Worm (Caenorhabditis elegans) whole organism, mixed stage, embryonic: ENCODE measurements around the gene ZK930.2.

Experiments used
- M03D4.4 ChIP-seq: sonication (generic microtip); optimal IDR thresholded peaks from 2 replicates; lab custom pipeline; 2017; ENCODE audit warnings: mild to moderate bottlenecking, missing genetic modification characterization, missing compliant biosample characterization
- bed-3 ChIP-seq: fragments of 200-800 bp; sonication (Bioruptor generic); optimal IDR thresholded peaks from 3 replicates; lab custom pipeline; 2018; ENCODE audit warnings: mild to moderate bottlenecking, missing genetic modification characterization, moderate library complexity, missing compliant biosample characterization
- blmp-1 ChIP-seq: fragments of 150-350 bp; optimal IDR thresholded peaks from 2 replicates; lab custom pipeline; 2014; ENCODE audit warnings: missing biosample characterization, missing genetic modification characterization
- ceh-39 ChIP-seq: fragments of 150-350 bp; optimal IDR thresholded peaks from 2 replicates; lab custom pipeline; 2014; ENCODE audit warnings: missing biosample characterization, missing genetic modification characterization
- cnd-1 ChIP-seq: fragments of 200-800 bp; sonication (Bioruptor generic); optimal IDR thresholded peaks from 2 replicates; lab custom pipeline; 2018; ENCODE audit warnings: mild to moderate bottlenecking, missing genetic modification characterization, missing compliant biosample characterization
- drap-1 ChIP-seq: fragments of 200-800 bp; sonication (Bioruptor generic); optimal IDR thresholded peaks from 3 replicates; lab custom pipeline; 2018; ENCODE audit warnings: mild to moderate bottlenecking, missing genetic modification characterization, missing compliant biosample characterization
- elt-1 ChIP-seq: sonication (generic microtip); optimal IDR thresholded peaks from 2 replicates; lab custom pipeline; 2017; ENCODE audit warnings: missing genetic modification characterization, mild to moderate bottlenecking, missing compliant biosample characterization, antibody characterized with exemption, moderate library complexity, borderline replicate concordance; ENCODE audit not compliant: insufficient read depth
- flh-1 ChIP-seq: fragments of 200-800 bp; sonication (Bioruptor generic); optimal IDR thresholded peaks from 2 replicates; lab custom pipeline; 2018; ENCODE audit warnings: mild to moderate bottlenecking, missing genetic modification characterization, moderate library complexity, missing compliant biosample characterization
- ham-2 ChIP-seq: fragments of 200-800 bp; sonication (Bioruptor generic); optimal IDR thresholded peaks from 2 replicates; lab custom pipeline; 2018; ENCODE audit warnings: mild to moderate bottlenecking, missing genetic modification characterization, missing compliant biosample characterization
- hlh-1 ChIP-seq: fragments of 150-350 bp; optimal IDR thresholded peaks from 2 replicates; lab custom pipeline; 2014; ENCODE audit warnings: missing biosample characterization, missing genetic modification reagents, missing genetic modification characterization
- lin-13 ChIP-seq: fragments of 150-350 bp; optimal IDR thresholded peaks from 2 replicates; lab custom pipeline; 2014; ENCODE audit warnings: missing biosample characterization, missing genetic modification characterization
- lin-32 ChIP-seq: fragments of 200-800 bp; sonication (Bioruptor generic); optimal IDR thresholded peaks from 2 replicates; lab custom pipeline; 2018; ENCODE audit warnings: mild to moderate bottlenecking, missing genetic modification characterization, missing compliant biosample characterization
- lsy-2 ChIP-seq: fragments of 150-350 bp; optimal IDR thresholded peaks from 2 replicates; lab custom pipeline; 2014; ENCODE audit warnings: missing biosample characterization, missing genetic modification characterization
- mab-5 ChIP-seq: fragments of 150-350 bp; optimal IDR thresholded peaks from 2 replicates; lab custom pipeline; 2014; ENCODE audit warnings: missing biosample characterization, missing genetic modification characterization
- mep-1 ChIP-seq: fragments of 150-350 bp; optimal IDR thresholded peaks from 2 replicates; lab custom pipeline; 2017; ENCODE audit warnings: missing biosample characterization, missing genetic modification reagents, missing genetic modification characterization, inconsistent platforms
- mls-2 ChIP-seq: sonication (generic microtip); optimal IDR thresholded peaks from 2 replicates; lab custom pipeline; 2016; ENCODE audit warnings: mild to moderate bottlenecking, missing genetic modification characterization, moderate library complexity, missing compliant biosample characterization
- nhr-12 ChIP-seq: fragments of 150-350 bp; optimal IDR thresholded peaks from 2 replicates; lab custom pipeline; 2014; ENCODE audit warnings: missing biosample characterization, missing genetic modification characterization
- nhr-2 ChIP-seq: fragments of 150-350 bp; optimal IDR thresholded peaks from 2 replicates; lab custom pipeline; 2014; ENCODE audit warnings: missing biosample characterization, missing genetic modification characterization
- nhr-237 ChIP-seq: fragments of 150-350 bp; optimal IDR thresholded peaks from 2 replicates; lab custom pipeline; 2014; ENCODE audit warnings: missing biosample characterization, missing genetic modification characterization
- nhr-28 ChIP-seq: fragments of 150-350 bp; optimal IDR thresholded peaks from 2 replicates; lab custom pipeline; 2014; ENCODE audit warnings: missing biosample characterization, missing genetic modification characterization
- nhr-76 ChIP-seq: sonication (generic microtip); optimal IDR thresholded peaks from 2 replicates; lab custom pipeline; 2017; ENCODE audit warnings: missing biosample characterization, missing genetic modification characterization
- pha-4 ChIP-seq: fragments of 150-350 bp; optimal IDR thresholded peaks from 2 replicates; lab custom pipeline; 2018; ENCODE audit warnings: missing biosample characterization, missing genetic modification reagents, missing genetic modification characterization
- sem-2 ChIP-seq: fragments of 200-800 bp; sonication (Bioruptor generic); optimal IDR thresholded peaks from 2 replicates; lab custom pipeline; 2018; ENCODE audit warnings: mild to moderate bottlenecking, missing genetic modification characterization, missing compliant biosample characterization
- snpc-4 ChIP-seq: fragments of 150-350 bp; optimal IDR thresholded peaks from 2 replicates; lab custom pipeline; 2014; ENCODE audit warnings: missing biosample characterization, missing genetic modification characterization
- sptf-1 ChIP-seq: sonication (generic microtip); optimal IDR thresholded peaks from 2 replicates; lab custom pipeline; 2017; ENCODE audit warnings: mild to moderate bottlenecking, missing genetic modification characterization, moderate library complexity, missing compliant biosample characterization
- tbx-8 ChIP-seq: fragments of 200-800 bp; sonication (Bioruptor generic); optimal IDR thresholded peaks from 2 replicates; lab custom pipeline; 2018; ENCODE audit warnings: mild to moderate bottlenecking, missing genetic modification characterization, moderate library complexity, missing compliant biosample characterization
- unc-120 ChIP-seq: sonication (generic microtip); optimal IDR thresholded peaks from 2 replicates; lab custom pipeline; 2017; ENCODE audit warnings: missing genetic modification characterization, missing compliant biosample characterization; ENCODE audit not compliant: poor library complexity, severe bottlenecking
- unc-39 ChIP-seq: fragments of 150-350 bp; optimal IDR thresholded peaks from 2 replicates; lab custom pipeline; 2014; ENCODE audit warnings: missing biosample characterization, missing genetic modification characterization
- unc-62 ChIP-seq: fragments of 150-350 bp; optimal IDR thresholded peaks from 2 replicates; lab custom pipeline; 2014; ENCODE audit warnings: missing biosample characterization, missing genetic modification reagents, missing genetic modification characterization
- zip-8 ChIP-seq: fragments of 150-350 bp; optimal IDR thresholded peaks from 2 replicates; lab custom pipeline; 2014; ENCODE audit warnings: missing biosample characterization, missing genetic modification characterization
- ztf-11 ChIP-seq: fragments of 150-350 bp; optimal IDR thresholded peaks from 2 replicates; lab custom pipeline; 2014; ENCODE audit warnings: missing biosample characterization, missing genetic modification characterization

The ZK930.2 gene

ce11 chrII:11856361-11856760 is 36.9 kb downstream of the ZK930.2 start, which contains the start of gene clh-1:
clh-1 (minus strand) TSS chrII:11856461.
- no peak for TF ChIP-seq zip-8 (tag; lab: Kevin White, UChicago)
- no peak for TF ChIP-seq snpc-4
- TF ChIP-seq sptf-1: no peak
- TF ChIP-seq mab-5 (tag; lab: Kevin White, UChicago): no peak
- TF ChIP-seq, all 35 proteins: peak for 0

ce11 chrII:11854749-11855148 is 38.5 kb downstream of the ZK930.2 start:
- TF ChIP-seq ceh-39 (tag; lab: Kevin White, UChicago) (no peak), cnd-1 (tag; lab: Kevin White, UChicago) (no peak), M03D4.4 (no peak), zip-8 (tag; lab: Kevin White, UChicago) (no peak), unc-120 (tag; lab: Kevin White, UChicago) (no peak), bed-3 (GFP tag; lab: Kevin White, UChicago) (no peak), lsy-2 (tag; lab: Kevin White, UChicago) (no peak), hlh-1 (tag; lab: Kevin White, UChicago) (no peak), drap-1 (GFP tag; lab: Kevin White, UChicago) (no peak), tbx-8 (no peak)
- TF ChIP-seq, all 35 proteins: peak for 0

DNA sequence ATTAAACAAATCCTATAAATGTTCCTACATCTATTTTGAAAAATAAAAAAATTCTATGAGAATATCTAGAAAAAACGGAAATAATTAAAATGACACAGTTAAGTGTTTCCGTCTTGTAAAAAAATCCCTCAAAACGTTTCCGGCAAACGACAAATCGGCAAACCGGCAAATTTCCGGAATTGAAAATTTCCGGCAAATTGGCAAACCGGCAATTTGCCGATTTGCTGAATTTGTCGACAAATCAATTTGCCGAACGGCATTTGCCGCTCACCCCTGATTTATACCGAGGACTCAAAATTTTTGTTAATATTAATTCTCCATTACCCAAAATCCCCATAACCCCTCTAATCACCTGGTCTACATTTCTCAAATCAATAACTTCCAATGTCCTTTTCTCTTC is 40.1 kb downstream of the ZK930.2 start:
- TF ChIP-seq blmp-1 (tag; lab: Kevin White, UChicago) (no peak), hlh-1 (tag; lab: Kevin White, UChicago) (no peak), sptf-1 (no peak), M03D4.4 (no peak), mep-1 (tag; lab: Kevin White, UChicago) (no peak), zip-8 (tag; lab: Kevin White, UChicago) (no peak), lsy-2 (tag; lab: Kevin White, UChicago) (no peak), snpc-4 (no peak), cnd-1 (tag; lab: Kevin White, UChicago) (no peak), lin-32 (GFP tag; lab: Kevin White, UChicago) (no peak), unc-39 (tag; lab: Kevin White, UChicago) (no peak), ztf-11 (tag; lab: Kevin White, UChicago) (no peak), bed-3 (GFP tag; lab: Kevin White, UChicago) (no peak), mls-2 (tag; lab: Kevin White, UChicago) (no peak), pha-4 (tag; lab: Kevin White, UChicago) (no peak), ham-2 (GFP tag; lab: Kevin White, UChicago) (no peak)

DNA sequence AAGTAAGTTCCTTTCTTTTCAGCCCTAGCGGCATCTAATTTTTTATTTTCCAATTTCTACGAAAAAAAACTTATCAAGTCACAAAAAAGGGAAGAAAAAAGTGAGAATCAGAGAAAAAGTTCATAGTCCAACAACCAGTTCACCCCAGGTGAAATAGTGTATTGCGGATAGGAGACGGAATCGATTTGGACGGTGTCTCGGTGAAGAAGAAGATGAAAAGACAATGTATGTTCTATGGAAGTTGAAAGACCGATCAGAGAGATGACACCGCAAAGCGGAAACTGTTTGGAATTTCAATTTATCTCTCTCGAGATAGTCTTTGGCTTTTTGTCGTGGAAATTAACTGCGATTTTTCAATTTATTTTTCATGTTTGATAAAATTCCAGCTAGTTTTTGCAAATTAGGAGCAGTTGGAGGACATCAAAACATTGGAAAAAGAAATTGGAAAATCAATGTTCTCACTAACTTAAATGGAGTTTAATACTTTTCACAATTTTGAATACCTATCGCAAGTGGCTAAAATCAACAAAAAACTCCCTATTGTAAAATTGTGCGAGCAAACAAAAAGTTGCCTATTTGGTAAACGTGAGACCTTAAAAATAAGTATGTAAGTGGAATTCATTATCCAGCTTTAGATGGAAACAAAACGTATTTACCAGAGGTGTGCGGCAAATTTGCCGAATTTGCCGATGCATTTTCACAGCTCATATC is 40.9 kb downstream of the ZK930.2 start:
- no peak for TF ChIP-seq flh-1 (GFP tag; lab: Kevin White, UChicago)
- no peak for TF ChIP-seq elt-1
- no peak for TF ChIP-seq snpc-4
- TF ChIP-seq nhr-12: no peak
- TF ChIP-seq nhr-237 (tag; lab: Kevin White, UChicago): no peak
- TF ChIP-seq sem-2: no peak
- no peak for TF ChIP-seq unc-120 (tag; lab: Kevin White, UChicago)
- TF ChIP-seq unc-62 (GFP tag; lab: Kevin White, UChicago): no peak
- no peak for TF ChIP-seq lin-32 (GFP tag; lab: Kevin White, UChicago)
- TF ChIP-seq drap-1 (GFP tag; lab: Kevin White, UChicago): no peak
- no peak for TF ChIP-seq M03D4.4
- no peak for TF ChIP-seq ceh-39 (tag; lab: Kevin White, UChicago)
- TF ChIP-seq ztf-11 (tag; lab: Kevin White, UChicago): no peak
- no peak for TF ChIP-seq sptf-1

DNA sequence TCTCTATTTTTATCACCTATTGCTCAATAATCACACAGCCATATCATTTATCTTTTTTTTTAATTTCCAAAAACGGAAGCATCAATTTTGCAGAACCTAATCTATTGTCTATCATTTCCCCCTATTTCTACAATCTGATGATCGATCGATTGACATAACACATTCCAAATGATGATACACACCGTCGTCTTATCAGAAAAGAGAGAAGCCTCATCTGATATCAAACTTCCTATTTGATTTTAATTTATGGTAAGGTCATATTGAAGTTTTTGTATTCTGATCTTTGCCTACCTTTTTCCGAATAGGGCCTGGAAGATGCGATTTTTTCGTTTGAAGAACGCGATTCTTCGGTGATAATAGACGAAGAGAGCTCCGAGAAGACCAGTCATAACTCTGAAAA is 43.7 kb downstream of the ZK930.2 start:
- no peak for TF ChIP-seq lsy-2 (tag; lab: Kevin White, UChicago)
- TF ChIP-seq flh-1 (GFP tag; lab: Kevin White, UChicago): no peak
- TF ChIP-seq M03D4.4: no peak
- TF ChIP-seq ztf-11 (tag; lab: Kevin White, UChicago): no peak
- no peak for TF ChIP-seq bed-3 (GFP tag; lab: Kevin White, UChicago)
- TF ChIP-seq cnd-1 (tag; lab: Kevin White, UChicago): no peak
- no peak for TF ChIP-seq nhr-76 (tag; lab: Kevin White, UChicago)
- TF ChIP-seq ham-2 (GFP tag; lab: Kevin White, UChicago): no peak
- TF ChIP-seq mab-5 (tag; lab: Kevin White, UChicago): no peak
- no peak for TF ChIP-seq pha-4 (tag; lab: Kevin White, UChicago)
- no peak for TF ChIP-seq nhr-2 (tag; lab: Kevin White, UChicago)
- TF ChIP-seq lin-32 (GFP tag; lab: Kevin White, UChicago): no peak
- no peak for TF ChIP-seq lin-13 (tag; lab: Kevin White, UChicago)
- TF ChIP-seq blmp-1 (tag; lab: Kevin White, UChicago): no peak
- no peak for TF ChIP-seq nhr-28
- no peak for TF ChIP-seq sem-2
